Fruit fly (Drosophila melanogaster): ENCODE data around the gene CG11594.

CG11594 gene

DNA sequence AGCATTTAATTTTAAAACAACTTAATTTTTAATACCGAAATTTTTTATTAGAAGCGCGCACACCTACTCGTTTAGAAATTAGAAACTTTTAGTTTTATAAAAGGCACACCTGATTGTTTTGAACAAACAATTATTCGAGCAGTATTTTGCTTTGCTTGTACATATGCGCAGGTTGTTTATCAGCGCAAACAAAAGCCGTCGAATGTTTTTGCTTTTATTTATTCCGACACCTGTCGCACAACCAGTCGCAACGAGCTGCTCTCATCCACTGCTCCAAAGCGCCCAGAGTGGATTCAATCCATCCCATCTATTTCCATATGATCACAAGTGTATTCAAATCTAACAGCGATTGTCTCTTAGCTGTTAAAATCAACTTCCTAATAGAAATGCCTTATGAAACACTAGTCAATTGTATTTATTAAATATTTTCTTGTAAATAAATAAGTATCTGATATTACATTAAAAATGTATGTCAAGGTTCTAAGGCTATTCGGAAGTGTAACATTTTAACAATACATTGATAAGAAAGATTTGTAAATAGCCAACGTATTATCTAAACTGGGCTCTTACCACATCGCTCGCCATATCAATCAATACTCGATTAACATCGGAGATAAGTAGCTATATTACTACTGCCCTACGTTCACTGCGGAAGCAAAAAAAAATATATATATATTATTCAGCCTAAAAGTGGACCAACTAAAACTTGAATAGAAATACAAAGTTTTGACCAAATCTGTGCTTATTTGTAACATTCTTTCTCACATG, at the start of gene CG11594 (continued):
- no peak for TF ChIP-seq CG3407 (GFP tag; optimal IDR thresholded peaks at IDR 0.05)
- TF ChIP-seq gro (GFP tag; optimal IDR thresholded peaks at IDR 0.05), result no peak
- TF ChIP-seq CG11398 (GFP tag; optimal IDR thresholded peaks at IDR 0.05), result no peak
- peak; percentile 3 for TF ChIP-seq CG3163 (GFP tag; optimal IDR thresholded peaks at IDR 0.05)
- no peak for TF ChIP-seq lmd (GFP tag; IDR thresholded peaks at IDR 0.05)
- no peak for TF ChIP-seq Aef1 (GFP tag; IDR thresholded peaks at IDR 0.05)
- peak; percentile 60 for TF ChIP-seq CG34376 (GFP tag; optimal IDR thresholded peaks at IDR 0.05)
- no peak for TF ChIP-seq az2 (GFP tag; optimal IDR thresholded peaks at IDR 0.05)
- TF ChIP-seq CG16779 (GFP tag; IDR thresholded peaks at IDR 0.05), result no peak
- TF ChIP-seq CG9609 (GFP tag; optimal IDR thresholded peaks at IDR 0.05), result no peak
- TF ChIP-seq Neu2 (GFP tag; optimal IDR thresholded peaks at IDR 0.05; ENCODE audit: borderline replicate concordance), result no peak
- no peak for TF ChIP-seq chif (GFP tag; optimal IDR thresholded peaks at IDR 0.05)
- TF ChIP-seq CG7786 (GFP tag; optimal IDR thresholded peaks at IDR 0.05), result no peak
- no peak for TF ChIP-seq H2.0 (GFP tag; IDR thresholded peaks at IDR 0.05)
- TF ChIP-seq emc (GFP tag; optimal IDR thresholded peaks at IDR 0.05), result no peak
- TF ChIP-seq CG13424 (tag; optimal IDR thresholded peaks at IDR 0.05), result no peak
- TF ChIP-seq slou (GFP tag; optimal IDR thresholded peaks at IDR 0.05), result no peak
- TF ChIP-seq Stat92E (GFP tag; optimal IDR thresholded peaks at IDR 0.05), result no peak
- peak; percentile 41; the same call in 1 of the 2 replicates for TF ChIP-seq gsb (GFP tag; IDR thresholded peaks at IDR 0.05)
- TF ChIP-seq tgo (GFP tag; IDR thresholded peaks at IDR 0.05), result no peak; the same call in 2 of the 3 replicates
- TF ChIP-seq D19B (GFP tag; optimal IDR thresholded peaks at IDR 0.05), result no peak
- TF ChIP-seq mld (GFP tag; IDR thresholded peaks at IDR 0.05; ENCODE audit: partially characterized antibody), result no peak
- TF ChIP-seq stwl (tag; optimal IDR thresholded peaks at IDR 0.05), result no peak
- no peak for TF ChIP-seq abd-A (tag; optimal IDR thresholded peaks at IDR 0.05)
- TF ChIP-seq CG12744 (GFP tag; optimal IDR thresholded peaks at IDR 0.05), result no peak
- no peak for TF ChIP-seq ssp (GFP tag; IDR thresholded peaks at IDR 0.05)
- TF ChIP-seq CG34422 (GFP tag; IDR thresholded peaks at IDR 0.05), result no peak
- TF ChIP-seq fu2 (GFP tag; optimal IDR thresholded peaks at IDR 0.05), result no peak
- no peak for TF ChIP-seq crp (GFP tag; optimal IDR thresholded peaks at IDR 0.05)
- no peak for TF ChIP-seq wdn (GFP tag; IDR thresholded peaks at IDR 0.05)
- no peak for TF ChIP-seq slp2 (GFP tag; optimal IDR thresholded peaks at IDR 0.05)
- TF ChIP-seq Rx (GFP tag; IDR thresholded peaks at IDR 0.05), result no peak
- TF ChIP-seq zen2 (GFP tag; IDR thresholded peaks at IDR 0.05; ENCODE audit: partially characterized antibody), result no peak
- no peak for TF ChIP-seq Usf (GFP tag; optimal IDR thresholded peaks at IDR 0.05)
- no peak for TF ChIP-seq gcm (GFP tag; optimal IDR thresholded peaks at IDR 0.05)
- no peak for TF ChIP-seq vfl (GFP tag; optimal IDR thresholded peaks at IDR 0.05)
- TF ChIP-seq fd3F (GFP tag; optimal IDR thresholded peaks at IDR 0.05), result peak; percentile 39
- no peak for TF ChIP-seq CG13894 (tag; optimal IDR thresholded peaks at IDR 0.05)
- no peak for TF ChIP-seq CG14860 (GFP tag; IDR thresholded peaks at IDR 0.05; ENCODE audit: partially characterized antibody)
- TF ChIP-seq CG18599 (GFP tag; optimal IDR thresholded peaks at IDR 0.05), result peak; percentile 56
- peak; percentile 36; the same call in 1 of the 3 replicates for TF ChIP-seq Dbx (GFP tag; IDR thresholded peaks at IDR 0.05)
- TF ChIP-seq Camta (GFP tag; optimal IDR thresholded peaks at IDR 0.05), result no peak
- no peak for TF ChIP-seq CG2678 (tag; optimal IDR thresholded peaks at IDR 0.05)
- no peak for TF ChIP-seq Hr3 (GFP tag; optimal IDR thresholded peaks at IDR 0.05)
- no peak for TF ChIP-seq CG3065 (GFP tag; optimal IDR thresholded peaks at IDR 0.05)
- TF ChIP-seq Eip74EF (GFP tag; optimal IDR thresholded peaks at IDR 0.05), result peak in 1 of 2 experiments; percentile 54
- TF ChIP-seq caup (GFP tag; optimal IDR thresholded peaks at IDR 0.05; ENCODE audit: severe bottlenecking), result peak; percentile 75
- TF ChIP-seq CHES-1-like (GFP tag; optimal IDR thresholded peaks at IDR 0.05), result no peak
- TF ChIP-seq CG4424 (GFP tag; optimal IDR thresholded peaks at IDR 0.05), result no peak

All from whole organism, embryonic.